Worm (Caenorhabditis elegans) whole organism, mixed stage, embryonic: ENCODE results near the gene K06H6.2.

Experiments used
- M03D4.4 ChIP-seq: sonication (generic microtip); optimal IDR thresholded peaks from 2 replicates; lab custom pipeline; 2017; ENCODE audit warnings: mild to moderate bottlenecking, missing genetic modification characterization, missing compliant biosample characterization
- bed-3 ChIP-seq: fragments of 200-800 bp; sonication (Bioruptor generic); optimal IDR thresholded peaks from 3 replicates; lab custom pipeline; 2018; ENCODE audit warnings: mild to moderate bottlenecking, missing genetic modification characterization, moderate library complexity, missing compliant biosample characterization
- blmp-1 ChIP-seq: fragments of 150-350 bp; optimal IDR thresholded peaks from 2 replicates; lab custom pipeline; 2014; ENCODE audit warnings: missing biosample characterization, missing genetic modification characterization
- ceh-39 ChIP-seq: fragments of 150-350 bp; optimal IDR thresholded peaks from 2 replicates; lab custom pipeline; 2014; ENCODE audit warnings: missing biosample characterization, missing genetic modification characterization
- ceh-43 ChIP-seq: fragments of 200-800 bp; sonication (Bioruptor generic); optimal IDR thresholded peaks from 2 replicates; lab custom pipeline; 2018; ENCODE audit warnings: mild to moderate bottlenecking, missing genetic modification characterization, moderate library complexity, missing compliant biosample characterization
- ceh-83 ChIP-seq: fragments of 200-800 bp; sonication (Bioruptor generic); optimal IDR thresholded peaks from 2 replicates; lab custom pipeline; 2018; ENCODE audit warnings: mild to moderate bottlenecking, missing genetic modification characterization, missing compliant biosample characterization
- ces-1 ChIP-seq: fragments of 150-350 bp; optimal IDR thresholded peaks from 2 replicates; lab custom pipeline; 2014; ENCODE audit warnings: missing biosample characterization, missing genetic modification reagents, missing genetic modification characterization
- drap-1 ChIP-seq: fragments of 200-800 bp; sonication (Bioruptor generic); optimal IDR thresholded peaks from 3 replicates; lab custom pipeline; 2018; ENCODE audit warnings: mild to moderate bottlenecking, missing genetic modification characterization, missing compliant biosample characterization
- elt-1 ChIP-seq: sonication (generic microtip); optimal IDR thresholded peaks from 2 replicates; lab custom pipeline; 2017; ENCODE audit warnings: missing genetic modification characterization, mild to moderate bottlenecking, missing compliant biosample characterization, antibody characterized with exemption, moderate library complexity, borderline replicate concordance; ENCODE audit not compliant: insufficient read depth
- flh-1 ChIP-seq: fragments of 200-800 bp; sonication (Bioruptor generic); optimal IDR thresholded peaks from 2 replicates; lab custom pipeline; 2018; ENCODE audit warnings: mild to moderate bottlenecking, missing genetic modification characterization, moderate library complexity, missing compliant biosample characterization
- ham-2 ChIP-seq: fragments of 200-800 bp; sonication (Bioruptor generic); optimal IDR thresholded peaks from 2 replicates; lab custom pipeline; 2018; ENCODE audit warnings: mild to moderate bottlenecking, missing genetic modification characterization, missing compliant biosample characterization
- hlh-1 ChIP-seq: fragments of 150-350 bp; optimal IDR thresholded peaks from 2 replicates; lab custom pipeline; 2014; ENCODE audit warnings: missing biosample characterization, missing genetic modification reagents, missing genetic modification characterization
- lin-13 ChIP-seq: fragments of 150-350 bp; optimal IDR thresholded peaks from 2 replicates; lab custom pipeline; 2014; ENCODE audit warnings: missing biosample characterization, missing genetic modification characterization
- lin-32 ChIP-seq: fragments of 200-800 bp; sonication (Bioruptor generic); optimal IDR thresholded peaks from 2 replicates; lab custom pipeline; 2018; ENCODE audit warnings: mild to moderate bottlenecking, missing genetic modification characterization, missing compliant biosample characterization
- mab-5 ChIP-seq: fragments of 150-350 bp; optimal IDR thresholded peaks from 2 replicates; lab custom pipeline; 2014; ENCODE audit warnings: missing biosample characterization, missing genetic modification characterization
- mep-1 ChIP-seq: fragments of 150-350 bp; optimal IDR thresholded peaks from 2 replicates; lab custom pipeline; 2017; ENCODE audit warnings: missing biosample characterization, missing genetic modification reagents, missing genetic modification characterization, inconsistent platforms
- mls-2 ChIP-seq: sonication (generic microtip); optimal IDR thresholded peaks from 2 replicates; lab custom pipeline; 2016; ENCODE audit warnings: mild to moderate bottlenecking, missing genetic modification characterization, moderate library complexity, missing compliant biosample characterization
- nhr-12 ChIP-seq: fragments of 150-350 bp; optimal IDR thresholded peaks from 2 replicates; lab custom pipeline; 2014; ENCODE audit warnings: missing biosample characterization, missing genetic modification characterization
- nhr-2 ChIP-seq: fragments of 150-350 bp; optimal IDR thresholded peaks from 2 replicates; lab custom pipeline; 2014; ENCODE audit warnings: missing biosample characterization, missing genetic modification characterization
- nhr-237 ChIP-seq: fragments of 150-350 bp; optimal IDR thresholded peaks from 2 replicates; lab custom pipeline; 2014; ENCODE audit warnings: missing biosample characterization, missing genetic modification characterization
- nhr-28 ChIP-seq: fragments of 150-350 bp; optimal IDR thresholded peaks from 2 replicates; lab custom pipeline; 2014; ENCODE audit warnings: missing biosample characterization, missing genetic modification characterization
- nhr-76 ChIP-seq: sonication (generic microtip); optimal IDR thresholded peaks from 2 replicates; lab custom pipeline; 2017; ENCODE audit warnings: missing biosample characterization, missing genetic modification characterization
- pha-4 ChIP-seq: fragments of 150-350 bp; optimal IDR thresholded peaks from 2 replicates; lab custom pipeline; 2018; ENCODE audit warnings: missing biosample characterization, missing genetic modification reagents, missing genetic modification characterization
- snpc-4 ChIP-seq: fragments of 150-350 bp; optimal IDR thresholded peaks from 2 replicates; lab custom pipeline; 2014; ENCODE audit warnings: missing biosample characterization, missing genetic modification characterization
- sptf-1 ChIP-seq: sonication (generic microtip); optimal IDR thresholded peaks from 2 replicates; lab custom pipeline; 2017; ENCODE audit warnings: mild to moderate bottlenecking, missing genetic modification characterization, moderate library complexity, missing compliant biosample characterization
- tbx-8 ChIP-seq: fragments of 200-800 bp; sonication (Bioruptor generic); optimal IDR thresholded peaks from 2 replicates; lab custom pipeline; 2018; ENCODE audit warnings: mild to moderate bottlenecking, missing genetic modification characterization, moderate library complexity, missing compliant biosample characterization
- unc-120 ChIP-seq: sonication (generic microtip); optimal IDR thresholded peaks from 2 replicates; lab custom pipeline; 2017; ENCODE audit warnings: missing genetic modification characterization, missing compliant biosample characterization; ENCODE audit not compliant: poor library complexity, severe bottlenecking
- unc-62 ChIP-seq: fragments of 150-350 bp; optimal IDR thresholded peaks from 2 replicates; lab custom pipeline; 2014; ENCODE audit warnings: missing biosample characterization, missing genetic modification reagents, missing genetic modification characterization
- zip-8 ChIP-seq: fragments of 150-350 bp; optimal IDR thresholded peaks from 2 replicates; lab custom pipeline; 2014; ENCODE audit warnings: missing biosample characterization, missing genetic modification characterization

K06H6.2 gene

ce11 chrV:565984-566383 is 19.6 kb upstream of the K06H6.2 start, which contains the start of gene sri-73:
Gene sri-73, minus strand, starts transcription at chrV:566084.
- TF ChIP-seq ham-2 (no peak), pha-4 (tag; lab: Kevin White, UChicago) (no peak), nhr-237 (tag; lab: Kevin White, UChicago) (no peak), flh-1 (GFP tag; lab: Kevin White, UChicago) (no peak), unc-62 (no peak), blmp-1 (no peak), lin-13 (tag; lab: Kevin White, UChicago) (no peak), unc-120 (tag; lab: Kevin White, UChicago) (no peak), ceh-39 (tag; lab: Kevin White, UChicago) (no peak), M03D4.4 (tag; lab: Kevin White, UChicago) (no peak), ces-1 (GFP tag; lab: Kevin White, UChicago) (no peak), drap-1 (GFP tag; lab: Kevin White, UChicago) (no peak)
- TF ChIP-seq, all 35 proteins: peak for 0

DNA sequence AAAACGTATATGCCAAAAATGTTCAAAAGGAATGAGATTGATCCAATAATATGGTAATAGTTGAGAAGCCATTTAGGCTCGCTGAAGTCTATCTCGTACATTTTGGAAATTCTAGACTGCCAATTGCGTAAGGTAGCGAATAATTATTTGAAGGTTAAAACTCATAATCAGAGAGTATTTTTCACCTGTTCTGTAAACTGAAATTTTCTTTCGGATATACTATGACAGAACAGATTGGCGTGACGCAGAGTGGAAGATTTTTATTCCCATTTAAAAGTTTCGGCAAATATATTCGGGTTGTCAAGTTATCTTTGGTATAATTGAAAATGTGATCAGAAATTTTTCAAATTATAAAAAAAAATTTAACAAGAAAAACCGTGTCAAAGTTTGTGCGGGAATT is 17.5 kb upstream of the K06H6.2 start, which contains the start of gene sri-72:
Gene sri-72 (minus strand): TSS at position 101 of the 400 bp plus-strand sequence.
- TF ChIP-seq lin-13 (tag; lab: Kevin White, UChicago) (no peak), mab-5 (tag; lab: Kevin White, UChicago) (no peak), ceh-39 (tag; lab: Kevin White, UChicago) (no peak), unc-62 (no peak), bed-3 (GFP tag; lab: Kevin White, UChicago) (no peak), ceh-83 (no peak), hlh-1 (tag; lab: Kevin White, UChicago) (no peak), mep-1 (no peak), nhr-12 (tag; lab: Kevin White, UChicago) (no peak), elt-1 (tag; lab: Kevin White, UChicago) (no peak), unc-120 (tag; lab: Kevin White, UChicago) (no peak), ham-2 (no peak), zip-8 (tag; lab: Kevin White, UChicago) (no peak), flh-1 (GFP tag; lab: Kevin White, UChicago) (no peak)
- TF ChIP-seq, all 35 proteins: peak for 0

DNA sequence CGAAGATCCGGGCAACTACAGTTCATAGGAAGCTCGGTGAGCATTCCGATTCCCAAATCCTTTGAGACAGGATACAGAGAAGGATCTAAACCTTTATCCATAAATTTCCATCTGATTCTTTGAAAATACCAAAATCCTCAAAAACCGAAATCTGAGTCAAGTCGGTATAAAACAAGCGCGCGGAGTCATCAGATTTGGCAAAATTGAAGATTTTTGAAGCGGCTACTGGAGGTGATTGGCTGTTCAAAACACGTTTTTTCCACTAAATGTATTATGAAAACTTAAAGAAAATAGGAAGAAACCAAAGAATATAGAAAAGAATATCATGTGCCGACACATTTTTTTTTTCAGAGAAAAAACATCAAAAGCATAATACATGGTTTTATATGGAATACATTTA is 10.9 kb upstream of the K06H6.2 start, which contains the start of gene C14C6.13:
Gene C14C6.13 (minus strand): TSS at position 101 of the 400 bp plus-strand sequence.
- no peak for TF ChIP-seq unc-120 (tag; lab: Kevin White, UChicago)
- TF ChIP-seq mep-1: no peak
- no peak for TF ChIP-seq nhr-12 (tag; lab: Kevin White, UChicago)
- TF ChIP-seq nhr-237 (tag; lab: Kevin White, UChicago): no peak
- TF ChIP-seq snpc-4 (tag; lab: Kevin White, UChicago): no peak
- TF ChIP-seq unc-62: no peak
- no peak for TF ChIP-seq sptf-1
- TF ChIP-seq flh-1 (GFP tag; lab: Kevin White, UChicago): no peak
- no peak for TF ChIP-seq ceh-39 (tag; lab: Kevin White, UChicago)
- TF ChIP-seq ham-2: no peak
- TF ChIP-seq lin-32 (GFP tag; lab: Kevin White, UChicago): no peak

DNA sequence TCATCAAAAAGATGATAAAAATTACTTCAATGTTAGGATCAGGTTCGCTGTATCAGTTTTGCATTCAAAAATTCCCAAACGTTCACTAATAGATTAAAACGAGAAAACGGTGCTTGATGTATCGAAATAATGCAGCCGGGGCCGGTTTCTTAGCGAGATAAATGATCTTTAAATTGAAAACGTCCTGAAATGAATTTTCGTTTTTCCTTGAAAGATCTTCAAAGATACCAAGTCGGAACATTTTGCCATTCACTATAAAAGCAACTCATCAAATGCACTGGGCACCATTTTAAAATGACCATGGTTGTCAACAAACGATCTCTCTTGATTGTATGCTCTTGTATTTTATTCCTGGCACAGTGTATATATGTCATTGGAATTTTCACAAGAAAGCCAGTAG is 9.5 kb upstream of the K06H6.2 start, which contains the start of gene K06H6.5:
Gene K06H6.5 (plus strand): TSS at position 301 of the 400 bp plus-strand sequence.
- no peak for TF ChIP-seq nhr-2 (tag; lab: Kevin White, UChicago)
- no peak for TF ChIP-seq ces-1 (GFP tag; lab: Kevin White, UChicago)
- no peak for TF ChIP-seq M03D4.4 (tag; lab: Kevin White, UChicago)
- no peak for TF ChIP-seq flh-1 (GFP tag; lab: Kevin White, UChicago)
- no peak for TF ChIP-seq nhr-76 (tag; lab: Kevin White, UChicago)
- no peak for TF ChIP-seq unc-62
- TF ChIP-seq mls-2 (tag; lab: Kevin White, UChicago): no peak
- TF ChIP-seq hlh-1 (tag; lab: Kevin White, UChicago): no peak
- no peak for TF ChIP-seq blmp-1

DNA sequence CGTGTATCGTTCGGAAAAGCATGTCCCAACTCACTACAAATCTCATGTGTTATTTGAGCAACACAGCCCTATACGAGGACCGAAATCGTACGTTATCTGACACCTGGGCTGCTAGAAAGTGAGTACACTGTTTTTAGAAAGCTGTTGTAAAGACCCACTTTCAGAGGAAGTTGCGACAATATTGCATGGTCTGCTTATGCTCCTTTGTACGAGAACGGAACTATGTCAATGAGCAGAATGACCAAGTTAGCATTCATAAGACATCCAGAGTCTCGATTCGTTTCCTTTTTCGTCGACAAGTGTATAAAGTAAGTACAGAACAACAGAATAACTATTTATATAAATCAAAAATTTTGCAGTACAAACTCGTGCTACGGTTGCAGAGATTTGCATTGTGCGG is 8.7 kb upstream of the K06H6.2 start:
- no peak for TF ChIP-seq pha-4 (tag; lab: Kevin White, UChicago)
- TF ChIP-seq bed-3 (GFP tag; lab: Kevin White, UChicago): no peak
- TF ChIP-seq ceh-43 (GFP tag; lab: Kevin White, UChicago): no peak
- no peak for TF ChIP-seq hlh-1 (tag; lab: Kevin White, UChicago)
- no peak for TF ChIP-seq nhr-76 (tag; lab: Kevin White, UChicago)
- no peak for TF ChIP-seq unc-62
- TF ChIP-seq ces-1 (GFP tag; lab: Kevin White, UChicago): no peak
- TF ChIP-seq nhr-28: no peak
- no peak for TF ChIP-seq tbx-8 (GFP tag; lab: Kevin White, UChicago)
- TF ChIP-seq sptf-1: no peak
- no peak for TF ChIP-seq flh-1 (GFP tag; lab: Kevin White, UChicago)
- TF ChIP-seq mab-5 (tag; lab: Kevin White, UChicago): no peak
- no peak for TF ChIP-seq mep-1
- TF ChIP-seq ham-2: no peak
- TF ChIP-seq lin-32 (GFP tag; lab: Kevin White, UChicago): no peak
- TF ChIP-seq unc-120 (tag; lab: Kevin White, UChicago): no peak
- no peak for TF ChIP-seq ceh-83
- no peak for TF ChIP-seq blmp-1
- TF ChIP-seq lin-13 (tag; lab: Kevin White, UChicago): no peak
- no peak for TF ChIP-seq drap-1 (GFP tag; lab: Kevin White, UChicago)
